Fruit fly (Drosophila melanogaster) whole organism, prepupa: ENCODE results near the gene Mgat2.

ENCODE experiments used
- Blimp-1 ChIP-seq: fragments of 200-800 bp; sonication (Bioruptor generic); optimal IDR thresholded peaks from 3 replicates; lab custom pipeline; 2017; ENCODE audit warnings: missing biosample characterization, missing genetic modification characterization, mild to moderate bottlenecking, moderate library complexity, missing genetic modification reagents
- CG10669 ChIP-seq: fragments of 200-800 bp; sonication (Bioruptor generic); optimal IDR thresholded peaks from 3 replicates; lab custom pipeline; 2018; ENCODE audit warnings: missing biosample characterization, mild to moderate bottlenecking, missing genetic modification characterization, moderate library complexity
- CG11294 ChIP-seq: fragments of 200-800 bp; sonication (Bioruptor generic); IDR thresholded peaks from 2 replicates; pipeline ENCODE4 v1.3.6; 2022; ENCODE audit warnings: missing biosample characterization, missing genetic modification characterization
- CG11762 ChIP-seq: fragments of 200-800 bp; sonication (Bioruptor generic); optimal IDR thresholded peaks from 3 replicates; lab custom pipeline; 2016; ENCODE audit warnings: missing biosample characterization, missing genetic modification characterization; ENCODE audit not compliant: insufficient read depth
- CG11902 ChIP-seq: fragments of 200-800 bp; sonication (Bioruptor generic); optimal IDR thresholded peaks from 3 replicates; lab custom pipeline; 2016; ENCODE audit warnings: missing biosample characterization, missing genetic modification characterization
- CG15336 ChIP-seq: fragments of 200-800 bp; sonication (Bioruptor generic); IDR thresholded peaks from 2 replicates; pipeline ENCODE4 v1.3.6; 2022; ENCODE audit warnings: missing biosample characterization, missing genetic modification characterization
- CG16779 ChIP-seq: fragments of 200-800 bp; sonication (Bioruptor generic); optimal IDR thresholded peaks from 3 replicates; lab custom pipeline; 2017; ENCODE audit warnings: missing biosample characterization, mild to moderate bottlenecking, missing genetic modification characterization
- CG3032 ChIP-seq: fragments of 200-800 bp; optimal IDR thresholded peaks from 2 replicates; lab custom pipeline; 2019; ENCODE audit warnings: missing biosample characterization, mild to moderate bottlenecking, missing genetic modification characterization, moderate library complexity
- CG31627 ChIP-seq: fragments of 200-800 bp; sonication (Bioruptor generic); optimal IDR thresholded peaks from 3 replicates; lab custom pipeline; 2016; ENCODE audit warnings: missing biosample characterization, missing genetic modification characterization
- CG32006 ChIP-seq: fragments of 200-800 bp; sonication (Bioruptor generic); optimal IDR thresholded peaks from 3 replicates; lab custom pipeline; 2017; ENCODE audit warnings: missing biosample characterization, mild to moderate bottlenecking, missing genetic modification characterization
- CG34406 ChIP-seq: fragments of 200-800 bp; sonication (Bioruptor generic); optimal IDR thresholded peaks from 3 replicates; lab custom pipeline; 2016; ENCODE audit warnings: missing biosample characterization, missing genetic modification characterization
- CG3919 ChIP-seq: fragments of 200-800 bp; sonication (Bioruptor generic); optimal IDR thresholded peaks from 3 replicates; lab custom pipeline; 2016; ENCODE audit warnings: missing biosample characterization, missing genetic modification characterization
- CG4318 ChIP-seq: fragments of 200-800 bp; sonication (Bioruptor generic); optimal IDR thresholded peaks from 3 replicates; lab custom pipeline; 2017; ENCODE audit warnings: missing biosample characterization, mild to moderate bottlenecking, missing genetic modification characterization
- CG6163 ChIP-seq: fragments of 200-800 bp; sonication (Bioruptor generic); IDR thresholded peaks from 3 replicates; pipeline ENCODE4 v1.3.6; 2022; ENCODE audit warnings: missing biosample characterization, missing genetic modification characterization
- CG6792 ChIP-seq: fragments of 200-800 bp; sonication (Bioruptor generic); optimal IDR thresholded peaks from 3 replicates; lab custom pipeline; 2016; ENCODE audit warnings: missing biosample characterization, missing genetic modification characterization
- CG6808 ChIP-seq: fragments of 200-800 bp; sonication (Bioruptor generic); optimal IDR thresholded peaks from 3 replicates; lab custom pipeline; 2017; ENCODE audit warnings: missing biosample characterization, missing genetic modification characterization, mild to moderate bottlenecking, moderate library complexity, missing genetic modification reagents
- CG6854 ChIP-seq: fragments of 200-800 bp; sonication (Bioruptor generic); optimal IDR thresholded peaks from 2 replicates; lab custom pipeline; 2017; ENCODE audit warnings: missing biosample characterization, mild to moderate bottlenecking, missing genetic modification characterization
- CG7368 ChIP-seq: fragments of 200-800 bp; sonication (Bioruptor generic); optimal IDR thresholded peaks from 3 replicates; lab custom pipeline; 2016; ENCODE audit warnings: missing biosample characterization, missing genetic modification characterization
- CG8632 ChIP-seq: fragments of 200-800 bp; sonication (Bioruptor generic); optimal IDR thresholded peaks from 3 replicates; lab custom pipeline; 2016; ENCODE audit warnings: missing biosample characterization, missing genetic modification characterization
- CG9139 ChIP-seq: fragments of 200-800 bp; sonication (Bioruptor generic); optimal IDR thresholded peaks from 3 replicates; lab custom pipeline; 2017; ENCODE audit warnings: missing biosample characterization, mild to moderate bottlenecking, missing genetic modification characterization
- Eip75B ChIP-seq: fragments of 200-800 bp; sonication (Bioruptor generic); optimal IDR thresholded peaks from 3 replicates; lab custom pipeline; 2016; ENCODE audit warnings: missing biosample characterization, missing genetic modification characterization
- Eip78C ChIP-seq: fragments of 200-800 bp; sonication (Bioruptor generic); peaks from one replicate; lab custom pipeline; 2016; ENCODE audit warnings: missing biosample characterization, missing genetic modification characterization
- Eip93F ChIP-seq: fragments of 200-800 bp; sonication (Bioruptor generic); optimal IDR thresholded peaks from 2 replicates; lab custom pipeline; 2016; ENCODE audit warnings: missing biosample characterization, mild to moderate bottlenecking, missing genetic modification characterization
- Ets96B ChIP-seq: fragments of 200-800 bp; optimal IDR thresholded peaks from 2 replicates; lab custom pipeline; 2019; ENCODE audit warnings: missing biosample characterization, mild to moderate bottlenecking, missing genetic modification characterization, moderate library complexity
- Gug ChIP-seq: fragments of 200-800 bp; sonication (Bioruptor generic); IDR thresholded peaks from 2 replicates; pipeline ENCODE4 v1.3.6; 2022; ENCODE audit warnings: missing biosample characterization, missing genetic modification characterization
- Hr38 ChIP-seq: sonication (Bioruptor generic); optimal IDR thresholded peaks from 2 replicates; lab custom pipeline; 2016; ENCODE audit warnings: missing biosample characterization, missing genetic modification characterization
- Hr39 ChIP-seq: fragments of 200-800 bp; sonication (Bioruptor generic); optimal IDR thresholded peaks from 2 replicates; lab custom pipeline; 2016; ENCODE audit warnings: missing biosample characterization, missing genetic modification characterization
- Lpt ChIP-seq: fragments of 200-800 bp; sonication (Bioruptor generic); optimal IDR thresholded peaks from 3 replicates; lab custom pipeline; 2016; ENCODE audit warnings: missing biosample characterization, missing genetic modification characterization
- Met ChIP-seq: fragments of 200-800 bp; sonication (Bioruptor generic); optimal IDR thresholded peaks from 3 replicates; lab custom pipeline; 2016; ENCODE audit warnings: missing biosample characterization, missing genetic modification characterization
- OdsH ChIP-seq: fragments of 200-800 bp; sonication (Bioruptor generic); optimal IDR thresholded peaks from 3 replicates; lab custom pipeline; 2016; ENCODE audit warnings: missing biosample characterization, missing genetic modification characterization
- Smox ChIP-seq: fragments of 200-800 bp; sonication (Bioruptor generic); optimal IDR thresholded peaks from 3 replicates; lab custom pipeline; 2016; ENCODE audit warnings: missing biosample characterization, missing genetic modification characterization
- Sox102F ChIP-seq: fragments of 200-800 bp; sonication (Bioruptor generic); optimal IDR thresholded peaks from 2 replicates; lab custom pipeline; 2016; ENCODE audit warnings: missing biosample characterization, mild to moderate bottlenecking, missing genetic modification characterization
- Sox14 ChIP-seq: fragments of 200-800 bp; sonication (Bioruptor generic); optimal IDR thresholded peaks from 3 replicates; lab custom pipeline; 2016; ENCODE audit warnings: missing biosample characterization, missing genetic modification characterization
- Sox15 ChIP-seq: fragments of 200-800 bp; sonication (Bioruptor generic); optimal IDR thresholded peaks from 3 replicates; lab custom pipeline; 2016; ENCODE audit warnings: missing biosample characterization, missing genetic modification characterization
- acj6 ChIP-seq: fragments of 200-800 bp; sonication (Bioruptor generic); optimal IDR thresholded peaks from 3 replicates; lab custom pipeline; 2016; ENCODE audit warnings: missing biosample characterization, missing genetic modification characterization
- cyc ChIP-seq: fragments of 200-800 bp; sonication (Bioruptor generic); optimal IDR thresholded peaks from 3 replicates; lab custom pipeline; 2016; ENCODE audit warnings: missing biosample characterization, missing genetic modification characterization
- dac ChIP-seq: fragments of 200-800 bp; sonication (Bioruptor generic); optimal IDR thresholded peaks from 2 replicates; lab custom pipeline; 2017; ENCODE audit warnings: missing biosample characterization, mild to moderate bottlenecking, missing genetic modification characterization
- esn ChIP-seq: fragments of 200-800 bp; sonication (Bioruptor generic); optimal IDR thresholded peaks from 2 replicates; lab custom pipeline; 2016; ENCODE audit warnings: missing biosample characterization, mild to moderate bottlenecking, missing genetic modification characterization, moderate library complexity
- fd59A ChIP-seq: fragments of 200-800 bp; sonication (Bioruptor generic); optimal IDR thresholded peaks from 2 replicates; lab custom pipeline; 2017; ENCODE audit warnings: missing biosample characterization, mild to moderate bottlenecking, missing genetic modification characterization, missing genetic modification reagents
- fd85E ChIP-seq: fragments of 200-800 bp; sonication (Bioruptor generic); optimal IDR thresholded peaks from 3 replicates; lab custom pipeline; 2016; ENCODE audit warnings: missing biosample characterization, missing genetic modification characterization
- fkh ChIP-seq: fragments of 200-800 bp; sonication (Bioruptor generic); optimal IDR thresholded peaks from 3 replicates; lab custom pipeline; 2017; ENCODE audit warnings: missing biosample characterization, mild to moderate bottlenecking, missing genetic modification characterization, moderate library complexity
- net ChIP-seq: fragments of 200-800 bp; sonication (Bioruptor generic); optimal IDR thresholded peaks from 3 replicates; lab custom pipeline; 2016; ENCODE audit warnings: missing biosample characterization, missing genetic modification characterization
- pdm3 ChIP-seq: fragments of 200-800 bp; sonication (Bioruptor generic); optimal IDR thresholded peaks from 3 replicates; lab custom pipeline; 2016; ENCODE audit warnings: missing biosample characterization, missing genetic modification characterization
- spab ChIP-seq: fragments of 200-800 bp; sonication (Bioruptor generic); optimal IDR thresholded peaks from 2 replicates; lab custom pipeline; 2017; ENCODE audit warnings: missing biosample characterization, mild to moderate bottlenecking, missing genetic modification characterization, missing genetic modification reagents
- svp ChIP-seq: fragments of 200-800 bp; sonication (Bioruptor generic); peaks from one replicate; lab custom pipeline; 2016; ENCODE audit warnings: missing biosample characterization, missing genetic modification characterization
- topi ChIP-seq: fragments of 200-800 bp; sonication (Bioruptor generic); optimal IDR thresholded peaks from 3 replicates; lab custom pipeline; 2016; ENCODE audit warnings: missing biosample characterization, missing genetic modification characterization
- vri ChIP-seq: fragments of 200-800 bp; sonication (Bioruptor generic); optimal IDR thresholded peaks from 3 replicates; lab custom pipeline; 2016; ENCODE audit warnings: missing biosample characterization, mild to moderate bottlenecking, missing genetic modification characterization

The Mgat2 gene

DNA sequence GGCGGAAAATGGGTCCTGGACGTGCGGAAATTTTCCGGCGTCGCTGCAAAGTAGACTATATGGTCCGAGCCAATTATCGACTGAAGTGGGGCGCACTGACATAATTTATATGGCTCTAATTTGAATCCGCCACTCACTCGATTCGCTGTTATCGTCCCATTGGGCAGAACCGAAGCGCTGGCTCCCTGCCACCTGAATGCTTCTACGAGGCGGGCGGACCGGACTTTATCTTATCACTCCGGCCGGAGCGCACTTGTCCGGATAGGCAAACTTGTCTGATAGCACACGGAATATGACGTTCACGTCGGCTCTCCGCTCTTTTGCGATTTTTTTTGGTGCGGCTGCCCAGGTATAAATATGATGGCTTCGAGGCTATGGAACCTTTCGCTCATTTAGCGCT, 40.5 kb upstream of the Mgat2 start:
- no peak for TF ChIP-seq CG6163 (GFP tag; lab: Robert Waterston, UW)
- TF ChIP-seq vri (GFP tag; lab: Kevin White, UChicago), result peak; percentile 99
- TF ChIP-seq CG32006 (GFP tag; lab: Kevin White, UChicago), result no peak
- peak; percentile 64 for TF ChIP-seq CG11902
- TF ChIP-seq Eip78C (GFP tag; lab: Kevin White, UChicago), result peak; percentile 32
- TF ChIP-seq spab (GFP tag; lab: Kevin White, UChicago), result no peak

DNA sequence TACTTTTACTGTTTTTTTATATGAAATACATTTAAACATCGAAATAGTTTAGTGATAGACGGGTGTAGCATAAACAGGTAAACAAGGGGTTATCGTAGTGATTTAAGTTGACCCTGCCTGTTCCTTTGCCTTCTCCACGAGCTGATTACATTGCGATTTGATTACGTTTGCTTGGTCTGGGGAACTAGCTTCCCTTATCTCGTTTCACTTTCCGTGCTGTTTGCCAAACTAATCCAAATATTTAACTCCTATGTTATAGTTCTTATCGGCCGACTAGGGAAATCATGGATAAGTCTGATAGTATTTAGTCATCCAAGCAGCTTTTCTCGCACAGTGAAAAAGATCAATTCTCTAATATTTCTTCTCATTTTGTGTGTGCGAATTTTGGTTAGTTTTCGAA, 40.0 kb upstream of the Mgat2 start:
- TF ChIP-seq fkh (GFP tag; lab: Kevin White, UChicago), result peak; percentile 75
- TF ChIP-seq CG11902, result no peak

DNA sequence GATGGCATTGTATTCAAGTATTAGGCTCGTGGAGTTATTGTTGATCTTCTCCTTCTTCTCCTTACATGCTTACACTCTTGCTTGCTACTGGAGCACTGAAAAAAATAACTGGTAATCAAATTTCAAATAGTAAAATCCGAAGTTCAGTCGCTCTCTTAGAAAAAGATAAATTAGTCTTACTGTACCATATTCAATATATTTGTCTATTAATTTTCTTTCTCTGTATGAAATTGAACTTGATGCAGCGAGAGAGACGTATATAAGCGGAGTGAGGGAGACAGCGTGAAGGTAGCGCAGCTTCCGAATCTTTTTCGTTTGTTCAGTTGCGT, 39.1 kb upstream of the Mgat2 start:
- TF ChIP-seq acj6 (GFP tag; lab: Kevin White, UChicago) (peak; percentile 92), vri (GFP tag; lab: Kevin White, UChicago) (peak; percentile 91), CG9139 (GFP tag; lab: Kevin White, UChicago) (peak; percentile 83), fkh (GFP tag; lab: Kevin White, UChicago) (peak; percentile 47), CG6163 (GFP tag; lab: Robert Waterston, UW) (peak; percentile 98), fd85E (GFP tag; lab: Kevin White, UChicago) (peak; percentile 84), CG7368 (GFP tag; lab: Kevin White, UChicago) (peak; percentile 95), Gug (GFP tag; lab: Robert Waterston, UW) (peak; percentile 90), Eip78C (GFP tag; lab: Kevin White, UChicago) (peak; percentile 99), Hr38 (no peak), CG6792 (GFP tag; lab: Kevin White, UChicago) (peak; percentile 96), Lpt (GFP tag; lab: Kevin White, UChicago) (peak; percentile 90), Blimp-1 (GFP tag; lab: Kevin White, UChicago) (peak; percentile 89), CG3032 (peak; percentile 92), CG11294 (GFP tag; lab: Robert Waterston, UW) (peak; percentile 84), Sox14 (GFP tag; lab: Kevin White, UChicago) (peak; percentile 91), esn (peak; percentile 96), Eip75B (GFP tag; lab: Kevin White, UChicago) (peak; percentile 98), topi (GFP tag; lab: Kevin White, UChicago) (peak; percentile 97), Sox102F (peak; percentile 94), CG6854 (GFP tag; lab: Kevin White, UChicago) (peak; percentile 85), Hr39 (GFP tag; lab: Kevin White, UChicago) (peak; percentile 93), CG15336 (peak; percentile 94), CG11762 (GFP tag; lab: Kevin White, UChicago) (peak; percentile 89), pdm3 (GFP tag; lab: Kevin White, UChicago) (peak; percentile 90), Ets96B (peak; percentile 94), CG6808 (peak; percentile 87), CG4318 (GFP tag; lab: Kevin White, UChicago) (peak; percentile 56), svp (GFP tag; lab: Kevin White, UChicago) (peak; percentile 99), Smox (GFP tag; lab: Kevin White, UChicago) (peak; percentile 92), Sox15 (GFP tag; lab: Kevin White, UChicago) (peak; percentile 81), fd59A (GFP tag; lab: Kevin White, UChicago) (peak; percentile 75), CG11902 (peak; percentile 95), CG32006 (GFP tag; lab: Kevin White, UChicago) (peak; percentile 85), CG34406 (peak; percentile 93), CG10669 (GFP tag; lab: Kevin White, UChicago) (peak; percentile 95), net (peak; percentile 90), dac (GFP tag; lab: Kevin White, UChicago) (peak; percentile 72), spab (GFP tag; lab: Kevin White, UChicago) (peak; percentile 89), CG3919 (peak; percentile 98), CG31627 (peak; percentile 91), CG16779 (tag; lab: Kevin White, UChicago) (peak; percentile 88), CG8632 (GFP tag; lab: Kevin White, UChicago) (peak; percentile 91), Met (peak; percentile 96), OdsH (peak; percentile 92), cyc (GFP tag; lab: Kevin White, UChicago) (peak; percentile 96), Eip93F (GFP tag; lab: Kevin White, UChicago) (peak; percentile 66)
